Worm (Caenorhabditis elegans): ENCODE data around the gene srh-4.

srh-4 gene

ce11 chrV:4024777-4025176 lies 14.5 kb downstream of the srh-4 start, which contains the start of gene K09D9.1:
K09D9.1 (plus strand) TSS chrV:4025047.
- no peak for TF ChIP-seq klf-2 (GFP tag; conservative IDR thresholded peaks at IDR 0.05)
- no peak for TF ChIP-seq tab-1 (GFP tag; IDR thresholded peaks at IDR 0.05)
- no peak for TF ChIP-seq med-1 (GFP tag; optimal IDR thresholded peaks at IDR 0.05; ENCODE audit: insufficient read depth)
- TF ChIP-seq ref-1 (GFP tag; conservative IDR thresholded peaks at IDR 0.05), result no peak
- TF ChIP-seq flt-1 (GFP tag; IDR thresholded peaks at IDR 0.05), result no peak
- TF ChIP-seq cog-1 (tag; optimal IDR thresholded peaks at IDR 0.05), result no peak
- TF ChIP-seq T22C8.4 (GFP tag; IDR thresholded peaks at IDR 0.05), result no peak
- no peak for TF ChIP-seq ztf-23 (GFP tag; IDR thresholded peaks at IDR 0.05)
- TF ChIP-seq ztf-29 (GFP tag; IDR thresholded peaks at IDR 0.05), result no peak

- TF ChIP-seq tab-1 (GFP tag; IDR thresholded peaks at IDR 0.05) (no peak), med-1 (GFP tag; optimal IDR thresholded peaks at IDR 0.05; ENCODE audit: insufficient read depth) (peak; percentile 16), ref-1 (GFP tag; conservative IDR thresholded peaks at IDR 0.05) (0 out of 2 replicates have a peak, but pooled peaks have one; percentile 4), cog-1 (tag; optimal IDR thresholded peaks at IDR 0.05) (no peak), flt-1 (GFP tag; IDR thresholded peaks at IDR 0.05) (no peak), ztf-23 (GFP tag; IDR thresholded peaks at IDR 0.05) (no peak), klf-2 (GFP tag; conservative IDR thresholded peaks at IDR 0.05) (0 out of 2 replicates have a peak, but pooled peaks have one; percentile 48), T22C8.4 (GFP tag; IDR thresholded peaks at IDR 0.05) (no peak)
Measured at ce11 chrV:4029627-4030026, 19.4 kb downstream of the srh-4 start.

- no peak for TF ChIP-seq cog-1 (tag; optimal IDR thresholded peaks at IDR 0.05)
Measured at ce11 chrV:4031319-4031718, 21.0 kb downstream of the srh-4 start, which contains the start of gene cyp-35A4. cyp-35A4 (plus strand) TSS chrV:4031619.

ce11 chrV:4034303-4034702 lies 24.0 kb downstream of the srh-4 start, which contains the start of gene C49G7.7:
C49G7.7 (plus strand) TSS chrV:4034476.
- TF ChIP-seq klf-2 (GFP tag; conservative IDR thresholded peaks at IDR 0.05) (no peak), ref-1 (GFP tag; conservative IDR thresholded peaks at IDR 0.05) (no peak), ztf-29 (GFP tag; IDR thresholded peaks at IDR 0.05) (no peak), cog-1 (tag; optimal IDR thresholded peaks at IDR 0.05) (no peak), med-1 (GFP tag; optimal IDR thresholded peaks at IDR 0.05; ENCODE audit: insufficient read depth) (no peak), ztf-23 (GFP tag; IDR thresholded peaks at IDR 0.05) (no peak), T22C8.4 (GFP tag; IDR thresholded peaks at IDR 0.05) (no peak), flt-1 (GFP tag; IDR thresholded peaks at IDR 0.05) (no peak), tab-1 (GFP tag; IDR thresholded peaks at IDR 0.05) (no peak)

ce11 chrV:4035811-4036210 lies 25.5 kb downstream of the srh-4 start, which contains the start of gene C49G7.13:
C49G7.13 (plus strand) TSS chrV:4036111.
- no peak for TF ChIP-seq ztf-29 (GFP tag; IDR thresholded peaks at IDR 0.05)
- no peak for TF ChIP-seq cog-1 (tag; optimal IDR thresholded peaks at IDR 0.05)
- TF ChIP-seq tab-1 (GFP tag; IDR thresholded peaks at IDR 0.05), result no peak
- TF ChIP-seq klf-2 (GFP tag; conservative IDR thresholded peaks at IDR 0.05), result no peak
- no peak for TF ChIP-seq ref-1 (GFP tag; conservative IDR thresholded peaks at IDR 0.05)
- no peak for TF ChIP-seq med-1 (GFP tag; optimal IDR thresholded peaks at IDR 0.05; ENCODE audit: insufficient read depth)
- TF ChIP-seq ztf-23 (GFP tag; IDR thresholded peaks at IDR 0.05), result no peak
- TF ChIP-seq T22C8.4 (GFP tag; IDR thresholded peaks at IDR 0.05), result no peak
- no peak for TF ChIP-seq flt-1 (GFP tag; IDR thresholded peaks at IDR 0.05)

ce11 chrV:4038110-4038509 lies 27.8 kb downstream of the srh-4 start, which contains the start of gene C49G7.12:
C49G7.12 (plus strand) TSS chrV:4038410.
- no peak for TF ChIP-seq T22C8.4 (GFP tag; IDR thresholded peaks at IDR 0.05)
- no peak for TF ChIP-seq cog-1 (tag; optimal IDR thresholded peaks at IDR 0.05)
- TF ChIP-seq ztf-29 (GFP tag; IDR thresholded peaks at IDR 0.05), result no peak
- no peak for TF ChIP-seq tab-1 (GFP tag; IDR thresholded peaks at IDR 0.05)
- TF ChIP-seq flt-1 (GFP tag; IDR thresholded peaks at IDR 0.05), result no peak
- no peak for TF ChIP-seq klf-2 (GFP tag; conservative IDR thresholded peaks at IDR 0.05)
- no peak for TF ChIP-seq med-1 (GFP tag; optimal IDR thresholded peaks at IDR 0.05; ENCODE audit: insufficient read depth)

- TF ChIP-seq klf-2 (GFP tag; conservative IDR thresholded peaks at IDR 0.05) (no peak), flt-1 (GFP tag; IDR thresholded peaks at IDR 0.05) (no peak), tab-1 (GFP tag; IDR thresholded peaks at IDR 0.05) (no peak), ztf-29 (GFP tag; IDR thresholded peaks at IDR 0.05) (no peak), ref-1 (GFP tag; conservative IDR thresholded peaks at IDR 0.05) (no peak), cog-1 (tag; optimal IDR thresholded peaks at IDR 0.05) (no peak), T22C8.4 (GFP tag; IDR thresholded peaks at IDR 0.05) (no peak), med-1 (GFP tag; optimal IDR thresholded peaks at IDR 0.05; ENCODE audit: insufficient read depth) (no peak), ztf-23 (GFP tag; IDR thresholded peaks at IDR 0.05) (no peak)
Measured at ce11 chrV:4038557-4038956, 28.3 kb downstream of the srh-4 start.

- TF ChIP-seq T22C8.4 (GFP tag; IDR thresholded peaks at IDR 0.05) (no peak), cog-1 (tag; optimal IDR thresholded peaks at IDR 0.05) (no peak), tab-1 (GFP tag; IDR thresholded peaks at IDR 0.05) (no peak), klf-2 (GFP tag; conservative IDR thresholded peaks at IDR 0.05) (no peak), med-1 (GFP tag; optimal IDR thresholded peaks at IDR 0.05; ENCODE audit: insufficient read depth) (no peak), ref-1 (GFP tag; conservative IDR thresholded peaks at IDR 0.05) (no peak), ztf-23 (GFP tag; IDR thresholded peaks at IDR 0.05) (no peak), flt-1 (GFP tag; IDR thresholded peaks at IDR 0.05) (no peak), ztf-29 (GFP tag; IDR thresholded peaks at IDR 0.05) (no peak)
Measured at ce11 chrV:4041853-4042424, 31.7 kb downstream of the srh-4 start, which contains the start of the genes C49G7.10 and irg-2. C49G7.10 (minus strand) TSS chrV:4042021. irg-2 (plus strand) TSS chrV:4042181.

ce11 chrV:4043632-4044031 lies 33.4 kb downstream of the srh-4 start, which contains the start of gene phat-3:
phat-3 (plus strand) TSS chrV:4043932.
- no peak for TF ChIP-seq ref-1 (GFP tag; conservative IDR thresholded peaks at IDR 0.05)
- TF ChIP-seq med-1 (GFP tag; optimal IDR thresholded peaks at IDR 0.05; ENCODE audit: insufficient read depth), result no peak
- no peak for TF ChIP-seq flt-1 (GFP tag; IDR thresholded peaks at IDR 0.05)

- no peak for TF ChIP-seq ztf-29 (GFP tag; IDR thresholded peaks at IDR 0.05)
- TF ChIP-seq med-1 (GFP tag; optimal IDR thresholded peaks at IDR 0.05; ENCODE audit: insufficient read depth), result no peak
- TF ChIP-seq ztf-23 (GFP tag; IDR thresholded peaks at IDR 0.05), result no peak
- no peak for TF ChIP-seq klf-2 (GFP tag; conservative IDR thresholded peaks at IDR 0.05)
- TF ChIP-seq tab-1 (GFP tag; IDR thresholded peaks at IDR 0.05), result no peak
- TF ChIP-seq flt-1 (GFP tag; IDR thresholded peaks at IDR 0.05), result no peak
- TF ChIP-seq cog-1 (tag; optimal IDR thresholded peaks at IDR 0.05), result no peak
- no peak for TF ChIP-seq T22C8.4 (GFP tag; IDR thresholded peaks at IDR 0.05)
- no peak for TF ChIP-seq ref-1 (GFP tag; conservative IDR thresholded peaks at IDR 0.05)
Measured at ce11 chrV:4046122-4046521, 35.9 kb downstream of the srh-4 start, which contains the start of gene phat-7. phat-7 (plus strand) TSS chrV:4046422.

Measured in whole organism, midembryonic.